Fruit fly (Drosophila melanogaster) whole organism, prepupa: ENCODE data around the gene Ance-3.

ENCODE experiments used
- CG10631 ChIP-seq: fragments of 200-800 bp; sonication (Bioruptor generic); optimal IDR thresholded peaks from 2 replicates; lab custom pipeline; 2016; ENCODE audit warnings: missing biosample characterization, missing genetic modification characterization
- CG10669 ChIP-seq: fragments of 200-800 bp; sonication (Bioruptor generic); optimal IDR thresholded peaks from 3 replicates; lab custom pipeline; 2018; ENCODE audit warnings: missing biosample characterization, mild to moderate bottlenecking, missing genetic modification characterization, moderate library complexity
- CG11294 ChIP-seq: fragments of 200-800 bp; sonication (Bioruptor generic); IDR thresholded peaks from 2 replicates; pipeline ENCODE4 v1.3.6; 2022; ENCODE audit warnings: missing biosample characterization, missing genetic modification characterization
- CG15336 ChIP-seq: fragments of 200-800 bp; sonication (Bioruptor generic); IDR thresholded peaks from 2 replicates; pipeline ENCODE4 v1.3.6; 2022; ENCODE audit warnings: missing biosample characterization, missing genetic modification characterization
- CG16779 ChIP-seq: fragments of 200-800 bp; sonication (Bioruptor generic); optimal IDR thresholded peaks from 3 replicates; lab custom pipeline; 2017; ENCODE audit warnings: missing biosample characterization, mild to moderate bottlenecking, missing genetic modification characterization
- CG3032 ChIP-seq: fragments of 200-800 bp; optimal IDR thresholded peaks from 2 replicates; lab custom pipeline; 2019; ENCODE audit warnings: missing biosample characterization, mild to moderate bottlenecking, missing genetic modification characterization, moderate library complexity
- CG31627 ChIP-seq: fragments of 200-800 bp; sonication (Bioruptor generic); optimal IDR thresholded peaks from 3 replicates; lab custom pipeline; 2016; ENCODE audit warnings: missing biosample characterization, missing genetic modification characterization
- CG34406 ChIP-seq: fragments of 200-800 bp; sonication (Bioruptor generic); optimal IDR thresholded peaks from 3 replicates; lab custom pipeline; 2016; ENCODE audit warnings: missing biosample characterization, missing genetic modification characterization
- CG6163 ChIP-seq: fragments of 200-800 bp; sonication (Bioruptor generic); IDR thresholded peaks from 3 replicates; pipeline ENCODE4 v1.3.6; 2022; ENCODE audit warnings: missing biosample characterization, missing genetic modification characterization
- CG6276 ChIP-seq: fragments of 200-800 bp; sonication (Bioruptor generic); optimal IDR thresholded peaks from 2 replicates; lab custom pipeline; 2017; ENCODE audit warnings: missing biosample characterization, mild to moderate bottlenecking, missing genetic modification characterization
- CG6792 ChIP-seq: fragments of 200-800 bp; sonication (Bioruptor generic); optimal IDR thresholded peaks from 3 replicates; lab custom pipeline; 2016; ENCODE audit warnings: missing biosample characterization, missing genetic modification characterization
- CG6808 ChIP-seq: fragments of 200-800 bp; sonication (Bioruptor generic); optimal IDR thresholded peaks from 3 replicates; lab custom pipeline; 2017; ENCODE audit warnings: missing biosample characterization, missing genetic modification characterization, mild to moderate bottlenecking, moderate library complexity, missing genetic modification reagents
- CG6854 ChIP-seq: fragments of 200-800 bp; sonication (Bioruptor generic); optimal IDR thresholded peaks from 2 replicates; lab custom pipeline; 2017; ENCODE audit warnings: missing biosample characterization, mild to moderate bottlenecking, missing genetic modification characterization
- CG8319 ChIP-seq: fragments of 200-800 bp; sonication (Bioruptor generic); optimal IDR thresholded peaks from 3 replicates; lab custom pipeline; 2016; ENCODE audit warnings: missing biosample characterization, missing genetic modification characterization
- CG9139 ChIP-seq: fragments of 200-800 bp; sonication (Bioruptor generic); optimal IDR thresholded peaks from 3 replicates; lab custom pipeline; 2017; ENCODE audit warnings: missing biosample characterization, mild to moderate bottlenecking, missing genetic modification characterization
- Eip75B ChIP-seq: fragments of 200-800 bp; sonication (Bioruptor generic); optimal IDR thresholded peaks from 3 replicates; lab custom pipeline; 2016; ENCODE audit warnings: missing biosample characterization, missing genetic modification characterization
- Eip78C ChIP-seq: fragments of 200-800 bp; sonication (Bioruptor generic); peaks from one replicate; lab custom pipeline; 2016; ENCODE audit warnings: missing biosample characterization, missing genetic modification characterization
- Ets96B ChIP-seq: fragments of 200-800 bp; optimal IDR thresholded peaks from 2 replicates; lab custom pipeline; 2019; ENCODE audit warnings: missing biosample characterization, mild to moderate bottlenecking, missing genetic modification characterization, moderate library complexity
- Hr38 ChIP-seq: sonication (Bioruptor generic); optimal IDR thresholded peaks from 2 replicates; lab custom pipeline; 2016; ENCODE audit warnings: missing biosample characterization, missing genetic modification characterization
- Hr39 ChIP-seq: fragments of 200-800 bp; sonication (Bioruptor generic); optimal IDR thresholded peaks from 2 replicates; lab custom pipeline; 2016; ENCODE audit warnings: missing biosample characterization, missing genetic modification characterization
- Met ChIP-seq: fragments of 200-800 bp; sonication (Bioruptor generic); optimal IDR thresholded peaks from 3 replicates; lab custom pipeline; 2016; ENCODE audit warnings: missing biosample characterization, missing genetic modification characterization
- OdsH ChIP-seq: fragments of 200-800 bp; sonication (Bioruptor generic); optimal IDR thresholded peaks from 3 replicates; lab custom pipeline; 2016; ENCODE audit warnings: missing biosample characterization, missing genetic modification characterization
- Smox ChIP-seq: fragments of 200-800 bp; sonication (Bioruptor generic); optimal IDR thresholded peaks from 3 replicates; lab custom pipeline; 2016; ENCODE audit warnings: missing biosample characterization, missing genetic modification characterization
- Sox102F ChIP-seq: fragments of 200-800 bp; sonication (Bioruptor generic); optimal IDR thresholded peaks from 2 replicates; lab custom pipeline; 2016; ENCODE audit warnings: missing biosample characterization, mild to moderate bottlenecking, missing genetic modification characterization
- achi ChIP-seq: fragments of 200-800 bp; sonication (Bioruptor generic); optimal IDR thresholded peaks from 3 replicates; lab custom pipeline; 2016; ENCODE audit warnings: missing biosample characterization, missing genetic modification characterization
- acj6 ChIP-seq: fragments of 200-800 bp; sonication (Bioruptor generic); optimal IDR thresholded peaks from 3 replicates; lab custom pipeline; 2016; ENCODE audit warnings: missing biosample characterization, missing genetic modification characterization
- cyc ChIP-seq: fragments of 200-800 bp; sonication (Bioruptor generic); optimal IDR thresholded peaks from 3 replicates; lab custom pipeline; 2016; ENCODE audit warnings: missing biosample characterization, missing genetic modification characterization
- dac ChIP-seq: fragments of 200-800 bp; sonication (Bioruptor generic); optimal IDR thresholded peaks from 2 replicates; lab custom pipeline; 2017; ENCODE audit warnings: missing biosample characterization, mild to moderate bottlenecking, missing genetic modification characterization
- dsx ChIP-seq: fragments of 200-800 bp; optimal IDR thresholded peaks from 3 replicates; lab custom pipeline; 2019; ENCODE audit warnings: missing biosample characterization, mild to moderate bottlenecking, missing genetic modification characterization, moderate library complexity; ENCODE audit not compliant: poor library complexity, severe bottlenecking
- eg ChIP-seq: fragments of 200-800 bp; sonication (Bioruptor generic); IDR thresholded peaks from 3 replicates; pipeline ENCODE4 v1.3.6; 2022; ENCODE audit warnings: missing biosample characterization, missing genetic modification characterization
- fd59A ChIP-seq: fragments of 200-800 bp; sonication (Bioruptor generic); optimal IDR thresholded peaks from 2 replicates; lab custom pipeline; 2017; ENCODE audit warnings: missing biosample characterization, mild to moderate bottlenecking, missing genetic modification characterization, missing genetic modification reagents
- fkh ChIP-seq: fragments of 200-800 bp; sonication (Bioruptor generic); optimal IDR thresholded peaks from 3 replicates; lab custom pipeline; 2017; ENCODE audit warnings: missing biosample characterization, mild to moderate bottlenecking, missing genetic modification characterization, moderate library complexity
- net ChIP-seq: fragments of 200-800 bp; sonication (Bioruptor generic); optimal IDR thresholded peaks from 3 replicates; lab custom pipeline; 2016; ENCODE audit warnings: missing biosample characterization, missing genetic modification characterization
- spab ChIP-seq: fragments of 200-800 bp; sonication (Bioruptor generic); optimal IDR thresholded peaks from 2 replicates; lab custom pipeline; 2017; ENCODE audit warnings: missing biosample characterization, mild to moderate bottlenecking, missing genetic modification characterization, missing genetic modification reagents
- ss ChIP-seq, 2 experiments: fragments of 200-800 bp; sonication (Bioruptor generic); optimal IDR thresholded peaks; 2 replicates in 1 of 2; 3 replicates in 1 of 2; lab custom pipeline; 2017 to 2018; ENCODE audit warnings: mild to moderate bottlenecking in 2 of 2, missing biosample characterization in 2 of 2, missing genetic modification characterization in 2 of 2, moderate library complexity in 1 of 2
- svp ChIP-seq: fragments of 200-800 bp; sonication (Bioruptor generic); peaks from one replicate; lab custom pipeline; 2016; ENCODE audit warnings: missing biosample characterization, missing genetic modification characterization
- topi ChIP-seq: fragments of 200-800 bp; sonication (Bioruptor generic); optimal IDR thresholded peaks from 3 replicates; lab custom pipeline; 2016; ENCODE audit warnings: missing biosample characterization, missing genetic modification characterization
- vri ChIP-seq: fragments of 200-800 bp; sonication (Bioruptor generic); optimal IDR thresholded peaks from 3 replicates; lab custom pipeline; 2016; ENCODE audit warnings: missing biosample characterization, mild to moderate bottlenecking, missing genetic modification characterization

Gene Ance-3

dm6 chr2L:13905072-13905847 is 9.3 kb upstream of the Ance-3 start, which contains the start of gene Ance (continued):
- TF ChIP-seq CG6163 (GFP tag; lab: Robert Waterston, UW) (peak; percentile 61), CG6854 (no peak), CG8319 (GFP tag; lab: Kevin White, UChicago) (no peak), CG10669 (GFP tag; lab: Kevin White, UChicago) (peak; percentile 50), fd59A (GFP tag; lab: Kevin White, UChicago) (peak; percentile 35), spab (GFP tag; lab: Kevin White, UChicago) (no peak), acj6 (GFP tag; lab: Kevin White, UChicago) (peak; percentile 6), CG11294 (0 out of 2 replicates have a peak, but pooled peaks have one; percentile 24), eg (GFP tag; lab: Robert Waterston, UW) (peak; percentile 32; the same call in 1 of the 3 replicates), CG34406 (GFP tag; lab: Kevin White, UChicago) (peak; percentile 55), Hr38 (GFP tag; lab: Kevin White, UChicago) (no peak), Eip78C (GFP tag; lab: Kevin White, UChicago) (peak; percentile 81), dsx (GFP tag; lab: Kevin White, UChicago) (peak; percentile 74), vri (peak; percentile 11), CG6276 (GFP tag; lab: Kevin White, UChicago) (peak; percentile 16), Ets96B (tag; lab: Kevin White, UChicago) (peak; percentile 76), CG15336 (peak; percentile 56), Smox (GFP tag; lab: Kevin White, UChicago) (peak; percentile 0), fkh (GFP tag; lab: Kevin White, UChicago) (peak; percentile 26), CG9139 (GFP tag; lab: Kevin White, UChicago) (peak; percentile 68), CG16779 (tag; lab: Kevin White, UChicago) (peak; percentile 19), OdsH (GFP tag; lab: Kevin White, UChicago) (peak; percentile 38), CG31627 (GFP tag; lab: Kevin White, UChicago) (peak; percentile 19), cyc (peak; percentile 33)

dm6 chr2L:13905848-13906585 is 8.5 kb upstream of the Ance-3 start:
- peak; percentile 95 for TF ChIP-seq svp (GFP tag; lab: Kevin White, UChicago)
- TF ChIP-seq CG10631 (GFP tag; lab: Kevin White, UChicago) = no peak
- no peak for TF ChIP-seq CG16779 (tag; lab: Kevin White, UChicago)
- no peak for TF ChIP-seq ss (GFP tag; optimal IDR thresholded peaks at IDR 0.05; lab: Kevin White, UChicago)
- no peak for TF ChIP-seq dac (GFP tag; lab: Kevin White, UChicago)
- peak; percentile 77 for TF ChIP-seq vri
- no peak for TF ChIP-seq achi (GFP tag; lab: Kevin White, UChicago)
- no peak for TF ChIP-seq CG3032 (tag; lab: Kevin White, UChicago)
- TF ChIP-seq Eip78C (GFP tag; lab: Kevin White, UChicago) = no peak
- no peak for TF ChIP-seq acj6 (GFP tag; lab: Kevin White, UChicago)
- TF ChIP-seq fd59A (GFP tag; lab: Kevin White, UChicago) = no peak

- no peak for TF ChIP-seq CG16779 (tag; lab: Kevin White, UChicago)
- no peak for TF ChIP-seq achi (GFP tag; lab: Kevin White, UChicago)
- TF ChIP-seq topi (GFP tag; lab: Kevin White, UChicago) = no peak
- no peak for TF ChIP-seq eg (GFP tag; lab: Robert Waterston, UW)
- no peak for TF ChIP-seq CG6808
- TF ChIP-seq Sox102F (GFP tag; lab: Kevin White, UChicago) = no peak
- TF ChIP-seq Met = no peak
- no peak for TF ChIP-seq Smox (GFP tag; lab: Kevin White, UChicago)
- TF ChIP-seq Hr39 (GFP tag; lab: Kevin White, UChicago) = no peak
- no peak for TF ChIP-seq Eip75B
- no peak for TF ChIP-seq CG10669 (GFP tag; lab: Kevin White, UChicago)
- no peak for TF ChIP-seq CG8319 (GFP tag; lab: Kevin White, UChicago)
- TF ChIP-seq CG6854 = no peak
- no peak for TF ChIP-seq net
- TF ChIP-seq CG6792 (GFP tag; lab: Kevin White, UChicago) = no peak
These were observed 5.5 kb upstream of the Ance-3 start, which contains the start of gene Ance-2 for dm6 chr2L:13909033-13909432. Gene Ance-2 (plus strand): TSS chr2L:13909333.
